Fruit fly (Drosophila melanogaster): ENCODE results near the gene Glut3.

- no peak for TF ChIP-seq CG8478 (optimal IDR thresholded peaks at IDR 0.05)
- TF ChIP-seq CTCF (optimal IDR thresholded peaks at IDR 0.05): no peak
Observed at dm6 chr3R:16770653-16771377, 17.3 kb upstream of the Glut3 start.
